Fruit fly (Drosophila melanogaster): ENCODE results near the gene mld.

dm6 chr3R:24572540-24573043, 12.9 kb upstream of the mld start:
- TF ChIP-seq Sin3A (optimal IDR thresholded peaks at IDR 0.05) (no peak), ttk (optimal IDR thresholded peaks at IDR 0.05) (no peak), psq (optimal IDR thresholded peaks at IDR 0.05) (peak; percentile 43), Myc (optimal IDR thresholded peaks at IDR 0.05) (no peak)
